Worm (Caenorhabditis elegans) whole organism, L1 larva: ENCODE measurements around the gene srbc-8.

Experiments used
- ama-1 ChIP-seq: fragments of 150-350 bp; optimal IDR thresholded peaks from 2 replicates; lab custom pipeline; 2014
- ceh-8 ChIP-seq: fragments of 200-800 bp; sonication (Bioruptor generic); optimal IDR thresholded peaks from 2 replicates; lab custom pipeline; 2018; ENCODE audit warnings: mild to moderate bottlenecking, missing genetic modification characterization, moderate library complexity, missing compliant biosample characterization
- ceh-88 ChIP-seq: fragments of 200-800 bp; sonication (Bioruptor generic); IDR thresholded peaks from 2 replicates; pipeline ENCODE4 v1.3.6; 2022; ENCODE audit warnings: missing genetic modification characterization, missing compliant biosample characterization
- egl-27 ChIP-seq, 2 experiments: fragments of 150-350 bp in 1 of 2; sonication (generic microtip); optimal IDR thresholded peaks; 3 replicates each; lab custom pipeline; 2017 to 2018; ENCODE audit warnings: missing biosample characterization in 2 of 2, missing genetic modification characterization in 2 of 2, missing genetic modification reagents in 2 of 2
- elt-2 ChIP-seq: sonication (generic microtip); optimal IDR thresholded peaks from 2 replicates; lab custom pipeline; 2016; ENCODE audit warnings: missing genetic modification characterization, mild to moderate bottlenecking, inconsistent platforms, missing compliant biosample characterization, missing genetic modification reagents
- elt-3 ChIP-seq, 6 experiments: fragments of 150-350 bp in 1 of 6; sonication (generic microtip); optimal IDR thresholded peaks; 2 replicates each; lab custom pipeline; 2017 to 2018; ENCODE audit warnings: missing biosample characterization in 6 of 6, missing genetic modification characterization in 6 of 6, inconsistent platforms in 1 of 6
- fkh-10 ChIP-seq: sonication (generic microtip); optimal IDR thresholded peaks from 2 replicates; lab custom pipeline; 2017; ENCODE audit warnings: missing biosample characterization, missing genetic modification reagents, missing genetic modification characterization
- grh-1 ChIP-seq: fragments of 200-800 bp; sonication (Bioruptor generic); IDR thresholded peaks from 2 replicates; pipeline ENCODE4 v1.3.6; 2022; ENCODE audit warnings: missing genetic modification reagents, missing genetic modification characterization, missing compliant biosample characterization
- lin-13 ChIP-seq: fragments of 150-350 bp; optimal IDR thresholded peaks from 2 replicates; lab custom pipeline; 2014; ENCODE audit warnings: missing biosample characterization, missing genetic modification reagents, missing genetic modification characterization
- lin-15B ChIP-seq: fragments of 150-350 bp; sonication (generic microtip); optimal IDR thresholded peaks from 3 replicates; lab custom pipeline; 2014; ENCODE audit warnings: missing biosample characterization, missing genetic modification characterization
- mep-1 ChIP-seq: fragments of 150-350 bp; optimal IDR thresholded peaks from 2 replicates; lab custom pipeline; 2014; ENCODE audit warnings: missing biosample characterization, missing genetic modification characterization
- nhr-237 ChIP-seq: fragments of 150-350 bp; optimal IDR thresholded peaks from 2 replicates; lab custom pipeline; 2014; ENCODE audit warnings: missing biosample characterization, missing genetic modification characterization
- tlp-1 ChIP-seq: fragments of 150-350 bp; optimal IDR thresholded peaks from 2 replicates; lab custom pipeline; 2014; ENCODE audit warnings: missing biosample characterization, missing genetic modification characterization
- unc-86 ChIP-seq: sonication (generic microtip); optimal IDR thresholded peaks from 2 replicates; lab custom pipeline; 2016; ENCODE audit warnings: missing genetic modification characterization, missing compliant biosample characterization

DNA sequence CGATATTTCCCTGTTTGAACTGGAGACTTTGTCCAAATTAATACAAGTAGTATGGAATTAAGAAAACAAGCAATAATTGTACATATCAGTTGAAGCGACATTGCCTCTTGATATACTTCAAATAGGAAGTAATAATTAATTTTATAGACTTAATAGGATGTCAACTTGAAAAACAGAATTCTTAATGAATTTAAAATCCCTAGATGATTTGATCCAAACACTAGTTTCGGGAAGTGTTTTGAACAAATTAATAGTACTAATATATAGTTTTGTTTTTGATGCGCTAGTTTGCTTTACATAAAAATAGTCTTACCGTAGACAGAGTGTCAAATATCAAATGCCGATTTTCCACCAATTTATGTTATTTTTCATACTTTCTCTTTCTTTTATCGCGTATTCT lies 6.5 kb downstream of the srbc-8 start, which contains the start of gene str-190:
- TF ChIP-seq fkh-10 (GFP tag; lab: Kevin White, UChicago) (no peak), elt-3 (tag; optimal IDR thresholded peaks at IDR 0.05; lab: Kevin White, UChicago) (no peak), elt-2 (no peak), unc-86 (tag; lab: Kevin White, UChicago) (no peak), nhr-237 (tag; lab: Kevin White, UChicago) (no peak), ama-1 (no peak), egl-27 (tag; optimal IDR thresholded peaks at IDR 0.05; lab: Kevin White, UChicago) (no peak), ceh-8 (GFP tag; lab: Kevin White, UChicago) (no peak), ceh-88 (GFP tag; lab: Robert Waterston, UW) (no peak), tlp-1 (tag; lab: Kevin White, UChicago) (no peak), lin-15B (tag; lab: Kevin White, UChicago) (no peak), grh-1 (no peak), mep-1 (no peak), lin-13 (GFP tag; lab: Kevin White, UChicago) (no peak)
